Worm (Caenorhabditis elegans) whole organism, L4/young adult: ENCODE data around the gene spsb-2.
A peak's percentile ranks its signal among the peaks of the same experiment; 100 is the strongest.

Experiments
- W03F9.2 ChIP-seq: fragments of 150-350 bp; optimal IDR thresholded peaks from 2 replicates; lab custom pipeline; 2014; ENCODE audit warnings: missing biosample characterization, missing genetic modification characterization
- dao-5 ChIP-seq: sonication (generic microtip); optimal IDR thresholded peaks from 2 replicates; lab custom pipeline; 2016; ENCODE audit warnings: missing genotype, missing genetic modification characterization, moderate library complexity, missing compliant biosample characterization
- him-1 ChIP-seq: sonication (generic microtip); optimal IDR thresholded peaks from 2 replicates; lab custom pipeline; 2016; ENCODE audit warnings: missing genotype, missing genetic modification reagents, missing genetic modification characterization, missing compliant biosample characterization

- TF ChIP-seq him-1 (tag; lab: Kevin White, UChicago), result no peak
- no peak for TF ChIP-seq dao-5 (tag; lab: Kevin White, UChicago)
- TF ChIP-seq W03F9.2, result peak; percentile 31
Measured at ce11 chrII:15205346-15205745, 24.8 kb upstream of the spsb-2 start.
